Worm (Caenorhabditis elegans) whole organism, L3 larva: ENCODE results near the gene dhs-16.

Source experiments
- ama-1 ChIP-seq: fragments of 150-350 bp; optimal IDR thresholded peaks from 2 replicates; lab custom pipeline; 2018
- ceh-28 ChIP-seq: fragments of 150-350 bp; optimal IDR thresholded peaks from 2 replicates; lab custom pipeline; 2014; ENCODE audit warnings: missing biosample characterization, missing genetic modification reagents, missing genetic modification characterization
- nhr-43 ChIP-seq: sonication (generic microtip); optimal IDR thresholded peaks from 2 replicates; lab custom pipeline; 2016; ENCODE audit warnings: mild to moderate bottlenecking, missing genetic modification characterization, missing compliant biosample characterization; ENCODE audit not compliant: poor library complexity, severe bottlenecking
- nhr-67 ChIP-seq: fragments of 150-350 bp; optimal IDR thresholded peaks from 2 replicates; lab custom pipeline; 2014; ENCODE audit warnings: missing biosample characterization, missing genetic modification characterization
- unc-62 ChIP-seq: fragments of 150-350 bp; sonication (generic microtip); optimal IDR thresholded peaks from 4 replicates; lab custom pipeline; 2014; ENCODE audit warnings: missing biosample characterization, missing genetic modification reagents, missing genetic modification characterization
- zag-1 ChIP-seq: fragments of 150-350 bp; optimal IDR thresholded peaks from 2 replicates; lab custom pipeline; 2014; ENCODE audit warnings: missing biosample characterization, missing genetic modification characterization

- no peak for TF ChIP-seq ceh-28
- no peak for TF ChIP-seq unc-62 (GFP tag; lab: Kevin White, UChicago)
- TF ChIP-seq zag-1 (tag; lab: Kevin White, UChicago), result no peak
- TF ChIP-seq ama-1 (lab: Kevin White, UChicago), result no peak
- no peak for TF ChIP-seq nhr-67 (tag; lab: Kevin White, UChicago)
- TF ChIP-seq nhr-43, result no peak
Measured at ce11 chrV:5954747-5955146, 28.8 kb upstream of the dhs-16 start, which contains the start of gene M03F8.6.
